Fruit fly (Drosophila melanogaster) Kc167 (cell line): Measurements from ENCODE around the gene CG43249.

Experiments used
- Myc ChIP-seq: fragments of >200 bp; optimal IDR thresholded peaks from 2 replicates; lab custom pipeline; 2017; ENCODE audit warnings: missing external identifiers
- Sin3A ChIP-seq: fragments of >200 bp; optimal IDR thresholded peaks from 2 replicates; lab custom pipeline; 2018; ENCODE audit warnings: missing external identifiers
- h ChIP-seq: fragments of >200 bp; optimal IDR thresholded peaks from 3 replicates; lab custom pipeline; 2018; ENCODE audit warnings: missing external identifiers
- insv ChIP-seq: fragments of >200 bp; optimal IDR thresholded peaks from 3 replicates; lab custom pipeline; 2018; ENCODE audit warnings: missing external identifiers
- psq ChIP-seq: fragments of >200 bp; optimal IDR thresholded peaks from 2 replicates; lab custom pipeline; 2017; ENCODE audit warnings: missing external identifiers
- ttk ChIP-seq: sonication (Bioruptor generic); optimal IDR thresholded peaks from 2 replicates; lab custom pipeline; 2017; ENCODE audit warnings: missing external identifiers

Gene CG43249

dm6 chr3L:16275391-16276017 lies 28.6 kb upstream of the CG43249 start:
- TF ChIP-seq Sin3A (lab: Kevin White, UChicago) (no peak), psq (no peak), h (no peak), insv (lab: Kevin White, UChicago) (no peak), Myc (lab: Kevin White, UChicago) (no peak), ttk (lab: Kevin White, UChicago) (no peak)

- TF ChIP-seq ttk (lab: Kevin White, UChicago) (no peak), Myc (lab: Kevin White, UChicago) (no peak)
Observed at dm6 chr3L:16277135-16277534, 26.9 kb upstream of the CG43249 start, which contains the start of gene CG13065. CG13065 (plus strand) TSS chr3L:16277435.

- no peak for TF ChIP-seq Sin3A (lab: Kevin White, UChicago)
- TF ChIP-seq ttk (lab: Kevin White, UChicago), result no peak
- no peak for TF ChIP-seq insv (lab: Kevin White, UChicago)
- TF ChIP-seq psq, result no peak
- no peak for TF ChIP-seq Myc (lab: Kevin White, UChicago)
- no peak for TF ChIP-seq h
Observed at dm6 chr3L:16279171-16279570, 24.9 kb upstream of the CG43249 start, which contains the start of gene CG13050. CG13050 (minus strand) TSS chr3L:16279271.

DNA sequence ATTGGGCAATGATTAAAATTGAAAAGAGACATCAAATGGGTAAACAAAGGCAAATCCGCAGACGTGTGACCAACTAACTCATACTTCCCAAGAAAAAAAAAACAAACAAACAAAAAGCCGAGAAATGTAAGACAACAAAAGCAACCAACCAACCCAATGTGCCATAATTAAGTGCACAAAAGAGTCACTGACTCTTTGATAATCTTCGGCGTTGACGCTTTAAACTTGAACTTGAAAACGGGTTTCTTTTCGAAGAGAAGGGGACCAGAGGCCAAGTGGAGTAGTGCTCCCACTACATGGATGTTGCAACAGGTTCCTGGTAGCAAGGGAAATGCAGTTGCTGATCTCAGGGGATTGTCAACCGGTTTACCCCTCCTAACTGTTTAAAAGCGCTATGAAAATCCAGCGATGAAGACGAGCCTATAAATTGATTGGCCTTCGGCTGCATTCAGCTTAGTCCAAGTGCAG lies 24.1 kb upstream of the CG43249 start, which contains the start of gene CG13064:
TSS of gene CG13064 (plus strand) at position 418 of the 468 bp plus-strand sequence.
- TF ChIP-seq Myc (lab: Kevin White, UChicago) (no peak), insv (lab: Kevin White, UChicago) (no peak), Sin3A (lab: Kevin White, UChicago) (no peak), psq (no peak), h (no peak), ttk (lab: Kevin White, UChicago) (no peak)

DNA sequence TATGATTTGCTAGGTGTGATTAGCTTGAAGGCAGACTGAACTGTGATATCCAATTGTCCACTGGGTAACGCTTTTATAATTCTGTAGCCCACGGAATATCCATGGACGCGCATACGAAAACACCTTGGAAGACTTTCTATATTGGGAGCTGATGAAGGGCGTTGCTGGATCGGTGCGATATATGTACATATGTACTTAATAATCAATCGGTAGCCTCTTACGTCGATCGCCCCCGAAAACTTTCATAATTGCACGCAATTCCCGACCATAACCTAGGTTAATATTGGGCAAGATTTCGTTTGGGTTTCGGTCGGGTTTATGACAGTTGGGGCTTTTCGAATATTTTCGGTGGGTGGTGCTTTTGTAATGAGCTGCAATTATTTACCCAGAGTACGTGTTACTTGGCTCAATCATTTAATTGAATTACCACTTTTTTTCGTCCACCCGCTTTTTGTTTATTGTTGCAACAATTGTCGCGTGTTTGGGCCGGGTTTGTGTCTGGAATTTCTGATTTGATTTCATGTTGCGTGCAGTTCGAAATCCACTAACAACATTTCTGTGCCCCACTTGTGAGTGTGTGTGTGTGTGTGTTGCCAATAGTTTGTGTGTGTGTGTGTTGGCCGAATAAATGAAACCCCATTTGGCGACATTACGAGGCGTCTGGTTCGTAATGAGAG lies 22.1 kb upstream of the CG43249 start, which contains the start of gene CG13049:
TSS of gene CG13049 (minus strand) at position 51 of the 677 bp plus-strand sequence.
- no peak for TF ChIP-seq psq
- TF ChIP-seq ttk (lab: Kevin White, UChicago), result no peak
- no peak for TF ChIP-seq Myc (lab: Kevin White, UChicago)
- no peak for TF ChIP-seq insv (lab: Kevin White, UChicago)
- TF ChIP-seq Sin3A (lab: Kevin White, UChicago), result no peak
- no peak for TF ChIP-seq h

- TF ChIP-seq h (no peak), Sin3A (lab: Kevin White, UChicago) (no peak), psq (no peak), Myc (lab: Kevin White, UChicago) (no peak), ttk (lab: Kevin White, UChicago) (no peak), insv (lab: Kevin White, UChicago) (no peak)
Observed at dm6 chr3L:16283821-16284220, 20.3 kb upstream of the CG43249 start, which contains the start of gene CG13048. CG13048 (minus strand) TSS chr3L:16283921.

DNA sequence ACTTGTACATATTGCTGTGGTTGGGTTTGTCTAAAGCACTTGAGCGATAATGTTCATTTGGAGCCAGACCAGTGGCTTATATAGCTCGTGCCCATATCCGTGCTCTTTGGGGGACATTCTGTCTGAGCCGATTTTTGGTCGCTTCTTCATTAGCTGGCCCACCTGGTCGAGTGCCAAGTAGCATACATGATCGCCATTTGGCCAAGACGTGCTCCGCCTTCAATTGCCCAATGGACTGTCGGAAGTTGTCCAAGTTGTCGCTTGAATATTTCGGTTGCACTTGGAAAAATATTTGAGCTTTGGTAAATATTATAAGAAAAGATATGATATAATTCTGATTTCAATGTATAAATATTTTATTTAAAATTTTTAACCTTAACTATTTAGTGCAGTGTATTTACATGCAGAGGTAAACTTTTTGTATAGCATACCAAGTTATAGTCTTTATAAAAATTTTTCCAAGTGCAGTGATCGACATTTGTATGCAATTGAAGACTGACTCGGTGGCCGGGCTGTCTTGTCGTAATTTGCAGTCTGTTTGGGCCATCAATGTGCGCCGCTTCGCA lies 18.7 kb upstream of the CG43249 start, which contains the start of gene CG13047:
TSS of gene CG13047 (minus strand) at position 51 of the 566 bp plus-strand sequence.
- TF ChIP-seq Sin3A (lab: Kevin White, UChicago) (no peak), Myc (lab: Kevin White, UChicago) (no peak), insv (lab: Kevin White, UChicago) (no peak), h (no peak), psq (no peak), ttk (lab: Kevin White, UChicago) (no peak)

dm6 chr3L:16286258-16286657 lies 17.8 kb upstream of the CG43249 start:
- TF ChIP-seq h (no peak), ttk (lab: Kevin White, UChicago) (no peak), Myc (lab: Kevin White, UChicago) (no peak), psq (no peak), insv (lab: Kevin White, UChicago) (no peak), Sin3A (lab: Kevin White, UChicago) (no peak)

DNA sequence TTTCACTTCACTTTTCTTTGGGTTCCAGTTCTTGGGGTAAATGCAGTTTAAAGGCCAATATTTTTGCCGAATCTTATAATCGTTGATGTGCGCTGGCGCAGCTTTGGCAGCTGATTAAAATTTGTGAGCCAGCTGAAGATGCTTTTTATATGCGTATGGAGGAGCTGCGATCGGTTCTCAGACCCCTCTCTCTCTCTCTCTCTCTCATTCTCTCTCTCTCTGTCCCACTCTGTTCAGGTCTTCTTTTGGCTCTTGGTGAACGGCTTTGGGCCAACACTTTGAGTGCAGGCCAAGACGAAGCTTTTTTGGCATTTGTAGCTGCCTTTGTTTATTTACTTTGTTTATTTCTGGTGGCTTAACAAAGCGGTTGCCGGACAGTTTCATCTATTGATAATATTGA lies 15.8 kb upstream of the CG43249 start, which contains the start of gene CG13046:
TSS of gene CG13046 (minus strand) at position 101 of the 400 bp plus-strand sequence.
- TF ChIP-seq insv (lab: Kevin White, UChicago) (no peak), Myc (lab: Kevin White, UChicago) (no peak), psq (no peak), ttk (lab: Kevin White, UChicago) (no peak), Sin3A (lab: Kevin White, UChicago) (no peak), h (no peak)

dm6 chr3L:16289067-16289466 lies 15.0 kb upstream of the CG43249 start:
- TF ChIP-seq ttk (lab: Kevin White, UChicago), result no peak
- no peak for TF ChIP-seq h
- no peak for TF ChIP-seq Sin3A (lab: Kevin White, UChicago)
- no peak for TF ChIP-seq Myc (lab: Kevin White, UChicago)

dm6 chr3L:16290850-16291249 lies 13.2 kb upstream of the CG43249 start, which contains the start of gene CG13045:
CG13045 (minus strand) TSS chr3L:16290950.
- TF ChIP-seq ttk (lab: Kevin White, UChicago) (no peak), psq (no peak), h (no peak), Sin3A (lab: Kevin White, UChicago) (no peak)

DNA sequence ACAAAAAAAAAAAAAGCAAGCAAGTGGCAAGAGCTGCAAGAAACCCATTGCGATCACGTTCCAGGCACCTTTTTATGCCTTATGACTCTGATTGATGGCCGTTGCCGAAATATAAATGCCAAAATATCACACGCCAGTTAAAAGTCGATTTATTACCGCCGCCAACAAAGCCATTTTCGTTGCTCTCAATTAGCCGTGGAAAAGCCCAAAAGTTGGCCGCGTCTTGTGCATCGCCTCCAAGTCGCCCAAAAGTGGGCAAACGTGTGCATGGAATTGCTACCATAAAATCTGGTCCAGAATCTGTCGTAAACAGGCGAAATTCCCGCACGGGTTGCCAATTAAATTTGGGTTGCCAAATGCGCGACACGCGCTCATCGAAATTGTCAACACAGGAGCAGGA lies 12.4 kb upstream of the CG43249 start:
- TF ChIP-seq psq (no peak), insv (lab: Kevin White, UChicago) (no peak), Myc (lab: Kevin White, UChicago) (no peak), ttk (lab: Kevin White, UChicago) (no peak), Sin3A (lab: Kevin White, UChicago) (no peak), h (no peak)
